Fruit fly (Drosophila melanogaster) S2 (cell line): ENCODE data around the gene CG15221.
"Not testable (repeated sequence)": the region's sequence is repeated elsewhere in the genome, so short reads cannot be mapped to it uniquely, and the experiment has no call there.

Experiments used
- CG8478 ChIP-seq: fragments of >200 bp; optimal IDR thresholded peaks from 2 replicates; lab custom pipeline; 2018
- CTCF ChIP-seq, 2 experiments: fragments of >200 bp; optimal IDR thresholded peaks; 2 replicates each; lab custom pipeline; 2018

The CG15221 gene

dm6 chrX:11732670-11733069 lies 8.6 kb downstream of the CG15221 start, which contains the start of gene inaF-B:
inaF-B (minus strand) TSS chrX:11732770.
- TF ChIP-seq CG8478 (lab: Kevin White, UChicago) (no peak), CTCF (optimal IDR thresholded peaks at IDR 0.05; lab: Kevin White, UChicago) (no peak)

dm6 chrX:11733795-11734194 lies 9.7 kb downstream of the CG15221 start, which contains the start of gene inaF-A:
inaF-A (minus strand) TSS chrX:11733895.
- TF ChIP-seq CTCF (optimal IDR thresholded peaks at IDR 0.05; lab: Kevin White, UChicago), result no peak

DNA sequence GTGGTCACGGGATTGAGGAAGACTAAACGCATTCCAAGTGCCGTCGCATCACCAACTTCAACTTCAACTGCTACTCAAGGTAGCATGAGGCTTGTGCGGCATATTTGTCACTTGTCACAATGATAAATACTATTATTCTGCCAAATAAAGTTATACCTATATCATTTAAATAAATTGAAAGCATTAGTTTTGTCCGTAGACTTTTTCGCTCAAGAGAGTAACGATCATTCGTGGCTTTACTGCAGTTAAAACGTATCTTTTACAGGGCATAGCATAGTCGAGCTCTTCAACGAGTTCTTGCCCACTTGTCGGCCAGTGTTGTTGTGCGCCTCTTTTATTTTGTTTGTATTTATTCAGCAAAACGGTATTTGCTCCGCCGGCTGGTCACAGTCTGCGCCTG lies 12.4 kb downstream of the CG15221 start:
- no peak for TF ChIP-seq CG8478 (lab: Kevin White, UChicago)

DNA sequence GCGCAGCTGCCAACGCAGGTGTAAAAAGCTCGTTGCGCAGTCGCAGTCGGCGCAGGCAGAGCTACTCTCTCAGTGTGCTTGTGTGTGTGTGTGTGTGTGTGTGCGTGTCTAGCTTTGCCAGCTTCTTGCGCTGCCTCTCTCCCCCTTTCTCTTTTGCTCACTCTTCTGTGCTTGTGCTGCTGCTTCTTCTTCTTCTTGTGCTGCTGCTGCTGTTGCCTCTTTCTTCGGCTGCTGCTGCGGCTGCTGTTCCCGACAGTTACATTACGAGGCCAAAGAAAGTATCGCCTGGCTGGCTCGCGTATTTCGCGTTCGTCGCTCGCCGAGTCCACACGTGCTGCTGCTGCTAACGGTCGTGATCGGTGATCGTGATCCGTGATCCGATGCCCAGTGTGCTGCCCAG lies 29.9 kb downstream of the CG15221 start, which contains the start of gene m:
m (plus strand) TSS at position 301 of the 400 bp plus-strand sequence.
- TF ChIP-seq CG8478 (lab: Kevin White, UChicago); CTCF (optimal IDR thresholded peaks at IDR 0.05; lab: Kevin White, UChicago): not testable (repeated sequence)

DNA sequence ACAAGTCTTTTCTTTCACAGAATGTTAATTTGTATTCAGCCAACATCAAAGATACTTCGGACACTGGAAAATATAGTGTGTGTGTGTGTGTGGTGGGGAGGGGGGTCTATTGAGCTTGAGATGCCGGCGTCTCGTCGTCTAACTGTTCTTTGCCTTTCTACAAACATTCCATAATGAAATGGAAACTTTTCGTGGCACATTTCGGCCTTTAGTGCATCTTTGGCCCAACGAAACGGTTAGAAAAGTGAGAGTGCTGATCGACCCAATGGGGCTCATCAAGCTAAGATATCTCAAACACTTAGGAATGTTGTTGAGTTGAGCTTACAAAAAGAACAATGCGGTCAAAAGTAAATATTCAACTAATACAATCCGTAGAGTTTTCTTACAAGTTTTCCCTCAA lies 32.8 kb downstream of the CG15221 start:
- TF ChIP-seq CTCF (optimal IDR thresholded peaks at IDR 0.05; lab: Kevin White, UChicago) (no peak), CG8478 (lab: Kevin White, UChicago) (no peak)

- no peak for TF ChIP-seq CG8478 (lab: Kevin White, UChicago)
- TF ChIP-seq CTCF (optimal IDR thresholded peaks at IDR 0.05; lab: Kevin White, UChicago), result no peak
Observed at dm6 chrX:11764540-11765136, 40.6 kb downstream of the CG15221 start, which contains the start of gene CG9360. CG9360 (minus strand) TSS chrX:11764590.

dm6 chrX:11769435-11769834 lies 45.4 kb downstream of the CG15221 start:
- no peak for TF ChIP-seq CTCF (optimal IDR thresholded peaks at IDR 0.05; lab: Kevin White, UChicago)
- TF ChIP-seq CG8478 (lab: Kevin White, UChicago), result no peak

- no peak for TF ChIP-seq CG8478 (lab: Kevin White, UChicago)
- no peak for TF ChIP-seq CTCF (optimal IDR thresholded peaks at IDR 0.05; lab: Kevin White, UChicago)
Observed at dm6 chrX:11775987-11776587, 52.0 kb downstream of the CG15221 start.

DNA sequence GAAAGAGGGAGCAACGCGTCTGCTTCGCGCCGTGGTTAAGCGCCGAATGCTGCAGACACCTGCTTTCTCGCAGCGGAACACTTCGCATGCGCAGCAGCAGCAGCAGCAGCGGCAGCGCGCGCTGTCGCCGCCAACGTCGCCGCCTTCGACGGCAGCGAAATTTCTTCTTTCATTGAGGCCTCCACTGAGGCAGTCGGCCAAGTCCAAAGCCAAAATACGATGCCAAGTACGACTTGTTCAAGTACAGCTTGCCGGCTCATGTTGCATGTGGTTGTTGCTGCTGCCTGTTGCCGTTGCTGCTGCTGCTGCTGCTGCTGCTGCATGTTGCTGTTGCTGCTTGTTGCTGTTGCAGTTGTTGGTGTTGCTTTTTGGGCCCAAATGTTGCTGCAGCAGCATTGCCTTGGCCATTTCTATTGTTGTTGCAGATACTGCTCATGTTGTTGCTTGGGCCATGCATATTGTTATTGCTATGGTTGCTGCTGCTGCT lies 54.7 kb downstream of the CG15221 start, which contains the start of gene dy:
dy (minus strand) TSS at position 51 of the 487 bp plus-strand sequence.
- TF ChIP-seq CTCF (optimal IDR thresholded peaks at IDR 0.05; lab: Kevin White, UChicago) (no peak), CG8478 (lab: Kevin White, UChicago) (no peak)

DNA sequence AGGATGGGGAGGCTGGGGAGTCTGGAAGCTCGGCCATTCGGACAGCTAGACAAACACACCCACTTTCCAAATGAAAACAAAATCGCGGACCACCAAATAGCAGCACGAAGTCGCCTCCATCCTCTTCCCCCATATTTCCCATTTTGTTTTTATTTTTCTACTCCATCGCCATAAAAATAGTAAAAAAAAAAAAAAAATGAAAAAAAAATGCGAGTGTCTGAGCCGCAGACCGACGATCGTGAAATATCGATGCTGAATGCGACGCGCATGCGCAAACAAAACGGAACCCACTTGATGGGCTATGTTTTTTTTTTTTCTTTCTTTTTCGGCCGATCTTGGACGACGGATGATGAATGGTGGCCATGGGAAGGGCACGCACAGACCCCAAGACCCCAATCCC lies 61.0 kb downstream of the CG15221 start:
- TF ChIP-seq CTCF (optimal IDR thresholded peaks at IDR 0.05; lab: Kevin White, UChicago) (no peak), CG8478 (lab: Kevin White, UChicago) (no peak)
